Worm (Caenorhabditis elegans): ENCODE measurements around the gene F19G12.11.

DNA sequence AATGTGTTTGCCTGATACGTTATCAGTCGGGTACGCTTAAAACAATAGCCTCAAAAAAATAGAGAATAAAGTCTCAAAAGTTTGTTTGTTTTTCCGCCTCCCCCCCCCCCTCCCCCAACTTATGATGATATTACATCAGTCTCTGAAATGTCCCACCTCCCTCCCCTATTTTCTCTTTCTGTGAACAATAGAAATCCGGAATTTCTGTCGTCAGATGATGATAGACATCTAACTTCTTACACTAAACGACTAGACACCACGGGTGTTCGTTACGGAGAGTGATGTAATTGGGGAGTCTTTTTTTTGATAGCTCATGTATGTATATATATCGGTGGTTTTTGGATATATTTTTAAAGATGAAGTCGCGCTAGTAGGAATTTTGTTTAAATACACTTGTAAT is 31.9 kb downstream of the F19G12.11 start:
- no peak for TF ChIP-seq snpc-4 (tag; optimal IDR thresholded peaks at IDR 0.05)
- TF ChIP-seq ztf-11 (tag; optimal IDR thresholded peaks at IDR 0.05) = no peak
- no peak for TF ChIP-seq aly-2 (tag; optimal IDR thresholded peaks at IDR 0.05)
- no peak for TF ChIP-seq nhr-11 (tag; optimal IDR thresholded peaks at IDR 0.05)
- no peak for TF ChIP-seq zag-1 (tag; optimal IDR thresholded peaks at IDR 0.05)
- TF ChIP-seq ama-1 (optimal IDR thresholded peaks at IDR 0.05) = no peak
- no peak for TF ChIP-seq fos-1 (tag; optimal IDR thresholded peaks at IDR 0.05)
- no peak for TF ChIP-seq unc-55 (GFP tag; optimal IDR thresholded peaks at IDR 0.05)
- TF ChIP-seq unc-62 (GFP tag; optimal IDR thresholded peaks at IDR 0.05) = no peak
- TF ChIP-seq nhr-25 (tag; optimal IDR thresholded peaks at IDR 0.05) = no peak
- no peak for TF ChIP-seq Y55F3AM.14 (GFP tag; optimal IDR thresholded peaks at IDR 0.05)
- no peak for TF ChIP-seq gmeb-1 (tag; optimal IDR thresholded peaks at IDR 0.05)
- no peak for TF ChIP-seq C34F6.9 (tag; optimal IDR thresholded peaks at IDR 0.05)

All from whole organism, L2 larva.